Fruit fly (Drosophila melanogaster): ENCODE results near the gene ATPsynGL.

ATPsynGL gene

DNA sequence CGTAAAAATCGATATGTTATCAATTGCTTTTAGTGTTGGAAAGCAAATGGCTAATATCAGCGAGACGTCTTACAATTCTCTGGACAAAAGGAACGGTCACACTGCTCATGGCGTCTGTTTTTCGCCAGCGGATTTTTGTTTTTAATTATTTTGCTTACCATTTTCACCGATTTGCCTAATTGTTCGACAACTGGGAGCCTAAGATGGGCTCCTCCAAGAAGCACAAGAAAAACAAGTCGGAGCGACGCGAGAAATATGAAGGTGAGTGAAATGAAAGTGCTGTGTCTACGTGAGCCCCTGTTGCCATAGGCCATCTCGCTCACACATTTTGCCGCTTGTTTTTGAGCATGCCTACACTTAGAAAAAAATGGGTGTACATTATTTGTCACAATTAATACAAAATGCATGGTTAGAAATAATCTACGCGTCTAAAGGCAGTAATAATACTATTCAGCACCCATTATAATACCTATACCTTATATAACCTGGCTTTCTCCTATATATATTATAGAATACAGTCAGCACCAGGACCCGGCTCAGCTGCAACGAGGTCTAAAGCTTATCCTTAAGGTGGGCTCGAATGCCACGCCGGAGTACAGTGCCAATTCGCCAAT lies 35.8 kb downstream of the ATPsynGL start, which contains the start of gene Brd7-9 (continued):
- TF ChIP-seq MBD-R2 (GFP tag; IDR thresholded peaks at IDR 0.05) (peak; percentile 67), Nf-YC (tag; optimal IDR thresholded peaks at IDR 0.05) (peak; percentile 16), CG1024 (GFP tag; IDR thresholded peaks at IDR 0.05) (0 out of 2 replicates have a peak, but pooled peaks have one; percentile 28), CG1647 (GFP tag; optimal IDR thresholded peaks at IDR 0.05) (no peak), CG17612 (GFP tag; IDR thresholded peaks at IDR 0.05) (peak; percentile 47; the same call in 1 of the 2 replicates), CG30020 (tag; optimal IDR thresholded peaks at IDR 0.05) (peak; percentile 31), CG14441 (GFP tag; IDR thresholded peaks at IDR 0.05) (peak; percentile 86), CG12659 (GFP tag; optimal IDR thresholded peaks at IDR 0.05) (peak; percentile 62), tx (GFP tag; optimal IDR thresholded peaks at IDR 0.05) (no peak), Poxn (GFP tag; IDR thresholded peaks at IDR 0.05) (0 out of 2 replicates have a peak, but pooled peaks have one; percentile 14), mld (GFP tag; IDR thresholded peaks at IDR 0.05; ENCODE audit: partially characterized antibody) (no peak), eyg (GFP tag; optimal IDR thresholded peaks at IDR 0.05) (peak; percentile 50), nmo (GFP tag; optimal IDR thresholded peaks at IDR 0.05) (peak; percentile 56), croc (GFP tag; conservative IDR thresholded peaks at IDR 0.05) (peak; percentile 44), dan (GFP tag; IDR thresholded peaks at IDR 0.05) (no peak), CG15601 (tag; optimal IDR thresholded peaks at IDR 0.05) (peak; percentile 37), CG18619 (GFP tag; optimal IDR thresholded peaks at IDR 0.05) (peak; percentile 66), CkIIα-i1 (GFP tag; IDR thresholded peaks at IDR 0.05) (no peak), NC2β (GFP tag; optimal IDR thresholded peaks at IDR 0.05) (peak; percentile 43), bbx (GFP tag; IDR thresholded peaks at IDR 0.05; ENCODE audit: partially characterized antibody) (peak; percentile 56; the same call in 1 of the 2 replicates), Spps (tag; optimal IDR thresholded peaks at IDR 0.05) (peak; percentile 6), B-H1 (GFP tag; IDR thresholded peaks at IDR 0.05) (peak; percentile 77), Ada2b (GFP tag; IDR thresholded peaks at IDR 0.05) (peak; percentile 65), Sin3A (optimal IDR thresholded peaks at IDR 0.05) (peak; percentile 75), ttk (GFP tag; IDR thresholded peaks at IDR 0.05) (peak; percentile 71), ase (GFP tag; IDR thresholded peaks at IDR 0.05) (peak; percentile 80; the same call in 2 of the 3 replicates), CG7556 (GFP tag; optimal IDR thresholded peaks at IDR 0.05) (peak; percentile 78), Pdp1 (GFP tag; optimal IDR thresholded peaks at IDR 0.05) (peak; percentile 65 to 76), cas (GFP tag; IDR thresholded peaks at IDR 0.05) (peak; percentile 59), CG8089 (GFP tag; optimal IDR thresholded peaks at IDR 0.05) (no peak), dysf (GFP tag; IDR thresholded peaks at IDR 0.05) (peak; percentile 82), CG13775 (GFP tag; optimal IDR thresholded peaks at IDR 0.05) (peak; percentile 70), CG15011 (GFP tag; optimal IDR thresholded peaks at IDR 0.05) (peak; percentile 45), CG17912 (GFP tag; optimal IDR thresholded peaks at IDR 0.05) (no peak), ems (GFP tag; optimal IDR thresholded peaks at IDR 0.05) (peak; percentile 75), CG7928 (GFP tag; optimal IDR thresholded peaks at IDR 0.05) (peak; percentile 51), Fer1 (GFP tag; optimal IDR thresholded peaks at IDR 0.05) (peak; percentile 80), CG18011 (GFP tag; optimal IDR thresholded peaks at IDR 0.05) (peak; percentile 47), C15 (GFP tag; IDR thresholded peaks at IDR 0.05) (peak; percentile 63; the same call in 1 of the 3 replicates), tio (GFP tag; optimal IDR thresholded peaks at IDR 0.05) (peak; percentile 56), HHEX (GFP tag; optimal IDR thresholded peaks at IDR 0.05) (peak; percentile 67), CG17359 (tag; optimal IDR thresholded peaks at IDR 0.05) (peak; percentile 81), Oli (tag; optimal IDR thresholded peaks at IDR 0.05) (peak; percentile 73), CG2875 (GFP tag; optimal IDR thresholded peaks at IDR 0.05) (peak; percentile 70), Hr39 (optimal IDR thresholded peaks at IDR 0.05) (no peak), GATAe (GFP tag; conservative IDR thresholded peaks at IDR 0.05) (no peak; the same call in 1 of the 2 replicates), CG4617 (GFP tag; optimal IDR thresholded peaks at IDR 0.05; ENCODE audit: borderline replicate concordance) (peak; percentile 65), Drgx (GFP tag; IDR thresholded peaks at IDR 0.05) (peak; percentile 87), CG7963 (GFP tag; IDR thresholded peaks at IDR 0.05; ENCODE audit: partially characterized antibody) (peak; percentile 44; the same call in 1 of the 3 replicates)

Measured in whole organism, embryonic.